Fruit fly (Drosophila melanogaster) whole organism, embryonic: ENCODE results near the gene CG32206.

ENCODE experiments used
- B-H2 ChIP-seq: fragments of 200-800 bp; sonication (Bioruptor generic); optimal IDR thresholded peaks from 2 replicates; lab custom pipeline; 2018; ENCODE audit warnings: missing biosample characterization, mild to moderate bottlenecking, missing genetic modification characterization
- Bgb ChIP-seq: fragments of 200-800 bp; sonication (Bioruptor generic); IDR thresholded peaks from 2 replicates; pipeline ENCODE4 v1.3.6; 2022; ENCODE audit warnings: missing biosample characterization, missing genetic modification characterization; ENCODE audit not compliant: partially characterized antibody
- CG10147 ChIP-seq: fragments of 200-800 bp; sonication (Bioruptor generic); optimal IDR thresholded peaks from 2 replicates; lab custom pipeline; 2019; ENCODE audit warnings: missing biosample characterization, mild to moderate bottlenecking, missing genetic modification characterization, moderate library complexity
- CG10959 ChIP-seq: fragments of 200-800 bp; sonication (Bioruptor generic); IDR thresholded peaks from 2 replicates; pipeline ENCODE4 v1.3.6; 2022; ENCODE audit warnings: missing biosample characterization, missing genetic modification characterization
- CG11247 ChIP-seq: fragments of 200-800 bp; sonication (Bioruptor generic); IDR thresholded peaks from 2 replicates; pipeline ENCODE4 v1.3.6; 2022; ENCODE audit warnings: missing biosample characterization, missing genetic modification characterization
- CG11560 ChIP-seq: fragments of 200-800 bp; sonication (Bioruptor generic); IDR thresholded peaks from 3 replicates; pipeline ENCODE4 v1.3.6; 2022; ENCODE audit warnings: missing biosample characterization, missing genetic modification characterization
- CG12104 ChIP-seq: fragments of 200-800 bp; sonication (Bioruptor generic); optimal IDR thresholded peaks from 3 replicates; lab custom pipeline; 2016; ENCODE audit warnings: missing biosample characterization, missing genetic modification characterization
- CG12155 ChIP-seq: fragments of 200-800 bp; sonication (Bioruptor generic); optimal IDR thresholded peaks from 3 replicates; lab custom pipeline; 2016; ENCODE audit warnings: missing biosample characterization, missing genetic modification characterization
- CG12391 ChIP-seq: fragments of 200-800 bp; sonication (Bioruptor generic); optimal IDR thresholded peaks from 3 replicates; lab custom pipeline; 2018; ENCODE audit warnings: missing biosample characterization, mild to moderate bottlenecking, missing genetic modification characterization, moderate library complexity
- CG12942 ChIP-seq: fragments of 200-800 bp; sonication (Bioruptor generic); optimal IDR thresholded peaks from 3 replicates; lab custom pipeline; 2016; ENCODE audit warnings: missing biosample characterization, missing genetic modification characterization
- CG13894 ChIP-seq: fragments of 200-800 bp; sonication (Bioruptor generic); optimal IDR thresholded peaks from 3 replicates; lab custom pipeline; 2018; ENCODE audit warnings: missing biosample characterization, mild to moderate bottlenecking, missing genetic modification characterization, moderate library complexity
- CG14667 ChIP-seq: fragments of 200-800 bp; sonication (Bioruptor generic); IDR thresholded peaks from 2 replicates; pipeline ENCODE4 v1.3.6; 2022; ENCODE audit warnings: missing biosample characterization, missing genetic modification characterization
- CG1647 ChIP-seq: fragments of 200-800 bp; sonication (Bioruptor generic); optimal IDR thresholded peaks from 3 replicates; lab custom pipeline; 2016; ENCODE audit warnings: missing biosample characterization, missing genetic modification characterization
- CG17829 ChIP-seq: fragments of 200-800 bp; optimal IDR thresholded peaks from 2 replicates; lab custom pipeline; 2019; ENCODE audit warnings: missing biosample characterization, mild to moderate bottlenecking, missing genetic modification characterization, moderate library complexity
- CG18011 ChIP-seq: fragments of 200-800 bp; sonication (Bioruptor generic); optimal IDR thresholded peaks from 2 replicates; lab custom pipeline; 2017; ENCODE audit warnings: missing biosample characterization, missing genetic modification characterization, mild to moderate bottlenecking, moderate library complexity, missing genotype
- CG18619 ChIP-seq: fragments of 200-800 bp; sonication (Bioruptor generic); optimal IDR thresholded peaks from 3 replicates; lab custom pipeline; 2017; ENCODE audit warnings: missing biosample characterization, mild to moderate bottlenecking, missing genetic modification characterization
- CG3407 ChIP-seq: fragments of 200-800 bp; sonication (Bioruptor generic); optimal IDR thresholded peaks from 2 replicates; lab custom pipeline; 2018; ENCODE audit warnings: missing biosample characterization, mild to moderate bottlenecking, missing genetic modification characterization
- CG42726 ChIP-seq: fragments of 200-800 bp; sonication (Bioruptor generic); IDR thresholded peaks from 2 replicates; pipeline ENCODE4 v1.3.6; 2022; ENCODE audit warnings: missing biosample characterization, missing genetic modification characterization; ENCODE audit not compliant: partially characterized antibody
- CG4282 ChIP-seq: fragments of 200-800 bp; sonication (Bioruptor generic); optimal IDR thresholded peaks from 2 replicates; lab custom pipeline; 2016; ENCODE audit warnings: missing biosample characterization, missing genetic modification characterization
- CG6791 ChIP-seq: fragments of 200-800 bp; sonication (Bioruptor generic); IDR thresholded peaks from 3 replicates; pipeline ENCODE4 v1.3.6; 2022; ENCODE audit warnings: missing biosample characterization, missing genetic modification characterization; ENCODE audit not compliant: partially characterized antibody
- CG7928 ChIP-seq: fragments of 200-800 bp; sonication (Bioruptor generic); optimal IDR thresholded peaks from 2 replicates; lab custom pipeline; 2017; ENCODE audit warnings: missing biosample characterization, mild to moderate bottlenecking, missing genetic modification characterization
- CG8388 ChIP-seq: fragments of 200-800 bp; sonication (Bioruptor generic); optimal IDR thresholded peaks from 2 replicates; lab custom pipeline; 2019; ENCODE audit warnings: missing biosample characterization, mild to moderate bottlenecking, missing genetic modification characterization, moderate library complexity
- CG9609 ChIP-seq: fragments of 200-800 bp; sonication (Bioruptor generic); optimal IDR thresholded peaks from 3 replicates; lab custom pipeline; 2016; ENCODE audit warnings: missing biosample characterization, missing genetic modification characterization
- CG9876 ChIP-seq: fragments of 200-800 bp; sonication (Bioruptor generic); optimal IDR thresholded peaks from 2 replicates; lab custom pipeline; 2016; ENCODE audit warnings: missing biosample characterization, missing genetic modification characterization
- CkIIα-i1 ChIP-seq: fragments of 200-800 bp; sonication (Bioruptor generic); IDR thresholded peaks from 2 replicates; pipeline ENCODE4 v1.3.6; 2022; ENCODE audit warnings: missing biosample characterization, missing genetic modification characterization
- Dp ChIP-seq: fragments of 200-800 bp; sonication (Bioruptor generic); optimal IDR thresholded peaks from 2 replicates; lab custom pipeline; 2018; ENCODE audit warnings: missing biosample characterization, mild to moderate bottlenecking, missing genetic modification characterization, moderate library complexity
- HmgZ ChIP-seq: fragments of 200-800 bp; sonication (Bioruptor generic); optimal IDR thresholded peaks from 2 replicates; lab custom pipeline; 2018; ENCODE audit warnings: missing biosample characterization, mild to moderate bottlenecking, missing genetic modification characterization
- Hmr ChIP-seq: fragments of 200-800 bp; sonication (Bioruptor generic); optimal IDR thresholded peaks from 3 replicates; lab custom pipeline; 2017; ENCODE audit warnings: mild to moderate bottlenecking, missing biosample characterization, missing genetic modification reagents, missing genetic modification characterization
- MESR4 ChIP-seq: fragments of 200-800 bp; sonication (Bioruptor generic); optimal IDR thresholded peaks from 2 replicates; lab custom pipeline; 2018; ENCODE audit warnings: missing biosample characterization, mild to moderate bottlenecking, missing genetic modification characterization, moderate library complexity
- Myb ChIP-seq: fragments of 200-800 bp; sonication (Bioruptor generic); optimal IDR thresholded peaks from 2 replicates; lab custom pipeline; 2016; ENCODE audit warnings: missing biosample characterization, missing genetic modification characterization
- Oaz ChIP-seq: fragments of 200-800 bp; sonication (Bioruptor generic); IDR thresholded peaks from 2 replicates; pipeline ENCODE4 v1.3.6; 2022; ENCODE audit warnings: missing biosample characterization, missing genetic modification characterization
- Opbp ChIP-seq: fragments of 200-800 bp; sonication (Bioruptor generic); IDR thresholded peaks from 3 replicates; pipeline ENCODE4 v1.3.6; 2022; ENCODE audit warnings: missing biosample characterization, missing genetic modification characterization; ENCODE audit not compliant: partially characterized antibody
- Pdp1 ChIP-seq, 2 experiments: fragments of 200-800 bp; sonication (Bioruptor generic); optimal IDR thresholded peaks; 3 replicates each; lab custom pipeline; 2016; ENCODE audit warnings: missing biosample characterization in 2 of 2, missing genetic modification characterization in 2 of 2, mild to moderate bottlenecking in 1 of 2, moderate library complexity in 1 of 2
- crp ChIP-seq, 2 experiments: fragments of 200-800 bp; sonication (Bioruptor generic); optimal IDR thresholded peaks; 2 replicates in 1 of 2; 3 replicates in 1 of 2; lab custom pipeline; 2017; ENCODE audit warnings: missing biosample characterization in 2 of 2, missing genetic modification characterization in 2 of 2, mild to moderate bottlenecking in 1 of 2, moderate library complexity in 1 of 2
- hb ChIP-seq: fragments of 200-800 bp; sonication (Bioruptor generic); IDR thresholded peaks from 3 replicates; pipeline ENCODE4 v1.3.6; 2022; ENCODE audit warnings: missing biosample characterization, missing genetic modification characterization; ENCODE audit not compliant: partially characterized antibody
- jigr1 ChIP-seq: fragments of 200-800 bp; sonication (Bioruptor generic); IDR thresholded peaks from 3 replicates; pipeline ENCODE4 v1.3.6; 2022; ENCODE audit warnings: missing biosample characterization, missing genetic modification characterization
- kay ChIP-seq: fragments of 200-800 bp; sonication (Bioruptor generic); optimal IDR thresholded peaks from 2 replicates; lab custom pipeline; 2016; ENCODE audit warnings: missing biosample characterization, missing genetic modification characterization
- ken ChIP-seq: fragments of 200-800 bp; sonication (Bioruptor generic); IDR thresholded peaks from 3 replicates; pipeline ENCODE4 v1.3.6; 2022; ENCODE audit warnings: missing biosample characterization, missing genetic modification characterization
- lilli ChIP-seq: fragments of 200-800 bp; sonication (Bioruptor generic); optimal IDR thresholded peaks from 3 replicates; lab custom pipeline; 2016; ENCODE audit warnings: missing biosample characterization, missing genetic modification characterization
- lmd ChIP-seq: fragments of 200-800 bp; sonication (Bioruptor generic); IDR thresholded peaks from 2 replicates; pipeline ENCODE4 v1.3.6; 2022; ENCODE audit warnings: missing biosample characterization, missing genetic modification characterization
- org-1 ChIP-seq: fragments of 200-800 bp; sonication (Bioruptor generic); optimal IDR thresholded peaks from 2 replicates; lab custom pipeline; 2017; ENCODE audit warnings: missing biosample characterization, missing genetic modification characterization
- peb ChIP-seq: fragments of 200-800 bp; sonication (Bioruptor generic); IDR thresholded peaks from 2 replicates; pipeline ENCODE4 v1.3.6; 2022; ENCODE audit warnings: missing biosample characterization, missing genetic modification characterization
- sd ChIP-seq: fragments of 200-800 bp; sonication (Bioruptor generic); optimal IDR thresholded peaks from 3 replicates; lab custom pipeline; 2018; ENCODE audit warnings: missing biosample characterization, mild to moderate bottlenecking, missing genetic modification characterization, moderate library complexity
- sqz ChIP-seq: fragments of 200-800 bp; sonication (Bioruptor generic); optimal IDR thresholded peaks from 3 replicates; lab custom pipeline; 2018; ENCODE audit warnings: missing biosample characterization, mild to moderate bottlenecking, missing genetic modification characterization
- sug ChIP-seq: fragments of 200-800 bp; optimal IDR thresholded peaks from 2 replicates; lab custom pipeline; 2019; ENCODE audit warnings: missing biosample characterization, mild to moderate bottlenecking, missing genetic modification characterization, moderate library complexity
- ttk ChIP-seq: fragments of 200-800 bp; sonication (Bioruptor generic); IDR thresholded peaks from 2 replicates; pipeline ENCODE4 v2.1.2; 2022; ENCODE audit warnings: missing biosample characterization, missing genetic modification characterization
- tup ChIP-seq: fragments of 200-800 bp; sonication (Bioruptor generic); optimal IDR thresholded peaks from 2 replicates; lab custom pipeline; 2016; ENCODE audit warnings: missing biosample characterization, mild to moderate bottlenecking, missing genetic modification characterization, moderate library complexity
- vfl ChIP-seq: fragments of 200-800 bp; sonication (Bioruptor generic); optimal IDR thresholded peaks from 2 replicates; lab custom pipeline; 2016; ENCODE audit warnings: missing biosample characterization, missing genetic modification characterization
- vnd ChIP-seq: fragments of 200-800 bp; sonication (Bioruptor generic); IDR thresholded peaks from 3 replicates; pipeline ENCODE4 v1.3.6; 2022; ENCODE audit warnings: missing biosample characterization, missing genetic modification characterization; ENCODE audit not compliant: partially characterized antibody
- zfh2 ChIP-seq: fragments of 200-800 bp; sonication (Bioruptor generic); optimal IDR thresholded peaks from 2 replicates; lab custom pipeline; 2016; ENCODE audit warnings: missing biosample characterization, missing genetic modification characterization

Gene CG32206

DNA sequence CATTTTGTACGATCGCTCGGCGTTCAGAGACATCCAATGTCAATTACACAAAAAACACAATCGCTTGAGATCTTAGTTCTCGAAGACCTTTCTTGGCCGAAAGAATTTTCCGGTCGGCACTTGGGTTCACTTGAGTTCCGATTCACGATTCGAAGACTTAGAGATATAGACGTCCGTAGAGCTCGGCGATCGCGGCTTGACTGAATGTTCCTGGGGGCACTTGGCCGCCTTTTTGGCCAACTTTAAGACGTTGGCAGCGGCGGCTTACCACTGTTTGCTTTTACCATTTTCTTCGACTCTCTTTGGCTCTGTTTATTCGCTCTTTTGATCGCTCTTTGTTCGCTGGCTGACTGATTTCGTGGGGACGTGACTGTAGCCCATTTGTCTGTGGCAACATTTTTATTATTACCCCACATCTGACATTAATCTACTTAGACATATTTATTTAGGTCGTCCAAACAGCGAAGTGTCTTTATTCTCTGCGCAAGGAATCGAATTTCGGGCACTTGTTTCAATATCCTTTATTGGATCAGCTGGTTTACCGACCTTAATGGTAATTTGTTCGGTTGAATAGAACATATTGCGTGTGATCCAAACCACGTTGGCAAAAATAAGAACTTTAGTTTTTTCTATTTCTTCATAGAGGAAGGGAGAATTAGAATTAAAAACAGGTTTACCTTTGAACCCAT, 75.2 kb downstream of the CG32206 start, which contains the start of gene pip (continued):
- TF ChIP-seq jigr1 (GFP tag; lab: Robert Waterston, UW) (no peak), CG12942 (GFP tag; lab: Kevin White, UChicago) (peak; percentile 21), CkIIα-i1 (GFP tag; lab: Robert Waterston, UW) (no peak), sug (tag; lab: Kevin White, UChicago) (no peak), Dp (GFP tag; lab: Kevin White, UChicago) (no peak), Hmr (GFP tag; lab: Kevin White, UChicago) (peak; percentile 83), CG10147 (GFP tag; lab: Kevin White, UChicago) (no peak), CG8388 (GFP tag; lab: Kevin White, UChicago) (no peak), CG1647 (GFP tag; lab: Kevin White, UChicago) (peak; percentile 41), ken (GFP tag; lab: Robert Waterston, UW) (no peak), Pdp1 (GFP tag; optimal IDR thresholded peaks at IDR 0.05; lab: Kevin White, UChicago) (peak; percentile 7 to 33), CG7928 (GFP tag; lab: Kevin White, UChicago) (peak; percentile 37), B-H2 (GFP tag; lab: Kevin White, UChicago) (peak; percentile 17), sqz (GFP tag; lab: Kevin White, UChicago) (no peak), MESR4 (no peak), CG18619 (peak; percentile 43), CG13894 (tag; lab: Kevin White, UChicago) (peak; percentile 6), Bgb (GFP tag; lab: Robert Waterston, UW) (no peak), vnd (GFP tag; lab: Robert Waterston, UW) (no peak), lilli (no peak), org-1 (GFP tag; lab: Kevin White, UChicago) (peak; percentile 57), CG17829 (no peak), vfl (no peak), CG11560 (tag; lab: Robert Waterston, UW) (no peak), zfh2 (no peak), CG3407 (peak; percentile 46), Opbp (no peak), hb (GFP tag; lab: Robert Waterston, UW) (no peak), tup (GFP tag; lab: Kevin White, UChicago) (peak; percentile 10), CG18011 (no peak), Myb (no peak), CG4282 (GFP tag; lab: Kevin White, UChicago) (peak; percentile 9), CG6791 (no peak), CG9609 (GFP tag; lab: Kevin White, UChicago) (no peak), lmd (GFP tag; lab: Robert Waterston, UW) (no peak), ttk (GFP tag; lab: Robert Waterston, UW) (no peak), CG12391 (tag; lab: Kevin White, UChicago) (no peak), peb (GFP tag; lab: Robert Waterston, UW) (no peak), CG14667 (GFP tag; lab: Robert Waterston, UW) (no peak), HmgZ (tag; lab: Kevin White, UChicago) (peak; percentile 47), Oaz (no peak), crp (GFP tag; optimal IDR thresholded peaks at IDR 0.05; lab: Kevin White, UChicago) (no peak), sd (tag; lab: Kevin White, UChicago) (no peak), CG10959 (GFP tag; lab: Robert Waterston, UW) (no peak), CG9876 (GFP tag; lab: Kevin White, UChicago) (no peak), CG11247 (GFP tag; lab: Robert Waterston, UW) (no peak), CG12155 (no peak), CG12104 (no peak), kay (GFP tag; lab: Kevin White, UChicago) (no peak), CG42726 (GFP tag; lab: Robert Waterston, UW) (no peak)
